Worm (Caenorhabditis elegans) whole organism, L4/young adult: ENCODE data around the gene his-71.

Experiments used
- W03F9.2 ChIP-seq: fragments of 150-350 bp; optimal IDR thresholded peaks from 2 replicates; lab custom pipeline; 2014; ENCODE audit warnings: missing biosample characterization, missing genetic modification characterization
- dao-5 ChIP-seq: sonication (generic microtip); optimal IDR thresholded peaks from 2 replicates; lab custom pipeline; 2016; ENCODE audit warnings: missing genotype, missing genetic modification characterization, moderate library complexity, missing compliant biosample characterization
- him-1 ChIP-seq: sonication (generic microtip); optimal IDR thresholded peaks from 2 replicates; lab custom pipeline; 2016; ENCODE audit warnings: missing genotype, missing genetic modification reagents, missing genetic modification characterization, missing compliant biosample characterization

The his-71 gene

ce11 chrX:7942675-7943074 is 39.2 kb downstream of the his-71 start:
- TF ChIP-seq W03F9.2 (tag; lab: Kevin White, UChicago) (no peak), him-1 (no peak), dao-5 (no peak)

ce11 chrX:7932453-7932852 is 49.4 kb downstream of the his-71 start:
- TF ChIP-seq him-1: no peak
- TF ChIP-seq W03F9.2 (tag; lab: Kevin White, UChicago): no peak
- no peak for TF ChIP-seq dao-5
